Fruit fly (Drosophila melanogaster) whole organism, embryonic: ENCODE data around the gene Grl36a.

Experiments used
- Asciz ChIP-seq: fragments of 200-800 bp; sonication (Bioruptor generic); optimal IDR thresholded peaks from 2 replicates; lab custom pipeline; 2017; ENCODE audit warnings: missing biosample characterization, mild to moderate bottlenecking, missing genetic modification characterization, missing genetic modification reagents
- Awh ChIP-seq: fragments of 200-800 bp; sonication (Bioruptor generic); IDR thresholded peaks from 2 replicates; pipeline ENCODE4, ENCODE4 v1.3.6; 2022; ENCODE audit warnings: missing biosample characterization, missing genetic modification characterization
- C15 ChIP-seq: fragments of 200-800 bp; sonication (Bioruptor generic); IDR thresholded peaks from 3 replicates; pipeline ENCODE4 v1.3.6; 2022; ENCODE audit warnings: missing biosample characterization, missing genetic modification characterization
- CG10209 ChIP-seq: fragments of 200-800 bp; sonication (Bioruptor generic); optimal IDR thresholded peaks from 3 replicates; lab custom pipeline; 2017; ENCODE audit warnings: missing biosample characterization, mild to moderate bottlenecking, missing genetic modification characterization, missing genetic modification reagents
- CG11398 ChIP-seq: fragments of 200-800 bp; sonication (Bioruptor generic); optimal IDR thresholded peaks from 2 replicates; lab custom pipeline; 2016; ENCODE audit warnings: missing biosample characterization, missing genetic modification characterization
- CG12104 ChIP-seq: fragments of 200-800 bp; sonication (Bioruptor generic); optimal IDR thresholded peaks from 3 replicates; lab custom pipeline; 2016; ENCODE audit warnings: missing biosample characterization, missing genetic modification characterization
- CG12659 ChIP-seq: fragments of 200-800 bp; sonication (Bioruptor generic); optimal IDR thresholded peaks from 3 replicates; lab custom pipeline; 2017; ENCODE audit warnings: mild to moderate bottlenecking, missing biosample characterization, missing genetic modification reagents, missing genetic modification characterization
- CG12744 ChIP-seq: fragments of 200-800 bp; sonication (Bioruptor generic); optimal IDR thresholded peaks from 2 replicates; lab custom pipeline; 2016; ENCODE audit warnings: missing biosample characterization, missing genetic modification characterization
- CG14710 ChIP-seq: fragments of 200-800 bp; sonication (Bioruptor generic); optimal IDR thresholded peaks from 3 replicates; lab custom pipeline; 2019; ENCODE audit warnings: missing biosample characterization, mild to moderate bottlenecking, missing genetic modification characterization, moderate library complexity
- CG15269 ChIP-seq: fragments of 200-800 bp; sonication (Bioruptor generic); optimal IDR thresholded peaks from 2 replicates; lab custom pipeline; 2018; ENCODE audit warnings: missing biosample characterization, mild to moderate bottlenecking, missing genetic modification characterization, moderate library complexity
- CG15479 ChIP-seq: fragments of 200-800 bp; sonication (Bioruptor generic); optimal IDR thresholded peaks from 3 replicates; lab custom pipeline; 2019; ENCODE audit warnings: missing biosample characterization, mild to moderate bottlenecking, missing genetic modification characterization, moderate library complexity
- CG31224 ChIP-seq: fragments of 200-800 bp; sonication (Bioruptor generic); IDR thresholded peaks from 2 replicates; pipeline ENCODE4 v1.3.6; 2022; ENCODE audit warnings: missing biosample characterization, missing genetic modification characterization
- CG31365 ChIP-seq: fragments of 200-800 bp; sonication (Bioruptor generic); optimal IDR thresholded peaks from 2 replicates; lab custom pipeline; 2018; ENCODE audit warnings: missing biosample characterization, mild to moderate bottlenecking, missing genetic modification characterization
- CG31388 ChIP-seq: fragments of 200-800 bp; sonication (Bioruptor generic); optimal IDR thresholded peaks from 2 replicates; lab custom pipeline; 2016; ENCODE audit warnings: missing biosample characterization, missing genetic modification characterization
- CG33213 ChIP-seq: fragments of 200-800 bp; sonication (Bioruptor generic); optimal IDR thresholded peaks from 3 replicates; lab custom pipeline; 2016; ENCODE audit warnings: missing biosample characterization, missing genetic modification characterization
- CG34224 ChIP-seq: fragments of 200-800 bp; sonication (Bioruptor generic); IDR thresholded peaks from 3 replicates; pipeline ENCODE4 v1.3.6; 2022; ENCODE audit warnings: missing biosample characterization, missing genetic modification characterization; ENCODE audit not compliant: partially characterized antibody
- CG4854 ChIP-seq: fragments of 200-800 bp; sonication (Bioruptor generic); optimal IDR thresholded peaks from 2 replicates; lab custom pipeline; 2016; ENCODE audit warnings: missing biosample characterization, missing genetic modification characterization, inconsistent platforms
- CG6683 ChIP-seq: fragments of 200-800 bp; sonication (Bioruptor generic); optimal IDR thresholded peaks from 2 replicates; lab custom pipeline; 2017; ENCODE audit warnings: missing biosample characterization, mild to moderate bottlenecking, missing genetic modification characterization, missing genetic modification reagents
- CG6689 ChIP-seq: fragments of 200-800 bp; sonication (Bioruptor generic); IDR thresholded peaks from 2 replicates; pipeline ENCODE4 v1.3.6; 2022; ENCODE audit warnings: missing biosample characterization, missing genetic modification characterization
- CG7556 ChIP-seq: fragments of 200-800 bp; sonication (Bioruptor generic); optimal IDR thresholded peaks from 2 replicates; lab custom pipeline; 2017; ENCODE audit warnings: missing biosample characterization, mild to moderate bottlenecking, missing genetic modification characterization
- CG7745 ChIP-seq: fragments of 200-800 bp; sonication (Bioruptor generic); optimal IDR thresholded peaks from 2 replicates; lab custom pipeline; 2018; ENCODE audit warnings: missing biosample characterization, mild to moderate bottlenecking, missing genetic modification characterization, moderate library complexity
- CG7987 ChIP-seq: fragments of 200-800 bp; sonication (Bioruptor generic); optimal IDR thresholded peaks from 2 replicates; lab custom pipeline; 2018; ENCODE audit warnings: missing biosample characterization, mild to moderate bottlenecking, missing genetic modification characterization, moderate library complexity
- CHES-1-like ChIP-seq: fragments of 200-800 bp; sonication (Bioruptor generic); optimal IDR thresholded peaks from 2 replicates; lab custom pipeline; 2016; ENCODE audit warnings: missing biosample characterization, missing genetic modification characterization
- Chrac-16 ChIP-seq: fragments of 200-800 bp; sonication (Bioruptor generic); optimal IDR thresholded peaks from 3 replicates; lab custom pipeline; 2016; ENCODE audit warnings: missing biosample characterization, missing genetic modification characterization
- D19B ChIP-seq: fragments of 200-800 bp; sonication (Bioruptor generic); optimal IDR thresholded peaks from 2 replicates; lab custom pipeline; 2017; ENCODE audit warnings: missing biosample characterization, mild to moderate bottlenecking, missing genetic modification characterization
- Dfd ChIP-seq, 2 experiments: fragments of >200 bp; optimal IDR thresholded peaks; 2 replicates each; lab custom pipeline; 2017; ENCODE audit warnings: missing biosample characterization in 2 of 2, missing genetic modification characterization in 2 of 2
- Doc3 ChIP-seq: fragments of 200-800 bp; sonication (Bioruptor generic); IDR thresholded peaks from 3 replicates; pipeline ENCODE4 v1.3.6; 2022; ENCODE audit warnings: missing biosample characterization, missing genetic modification characterization; ENCODE audit not compliant: partially characterized antibody
- ERR ChIP-seq: fragments of 200-800 bp; sonication (Bioruptor generic); optimal IDR thresholded peaks from 2 replicates; lab custom pipeline; 2016; ENCODE audit warnings: missing biosample characterization, missing genetic modification characterization
- Elba2 ChIP-seq: fragments of 200-800 bp; sonication (Bioruptor generic); optimal IDR thresholded peaks from 3 replicates; lab custom pipeline; 2016; ENCODE audit warnings: missing biosample characterization, missing genetic modification characterization
- Fer3 ChIP-seq: fragments of 200-800 bp; sonication (Bioruptor generic); optimal IDR thresholded peaks from 2 replicates; lab custom pipeline; 2018; ENCODE audit warnings: missing biosample characterization, mild to moderate bottlenecking, missing genetic modification characterization, moderate library complexity
- Gsc ChIP-seq: fragments of 200-800 bp; sonication (Bioruptor generic); IDR thresholded peaks from 2 replicates; pipeline ENCODE4 v1.3.6; 2022; ENCODE audit warnings: missing biosample characterization, missing genetic modification characterization
- MBD-R2 ChIP-seq: fragments of 200-800 bp; sonication (Bioruptor generic); IDR thresholded peaks from 2 replicates; pipeline ENCODE4 v1.3.6; 2022; ENCODE audit warnings: missing biosample characterization, missing genetic modification characterization
- Mad ChIP-seq: fragments of 200-800 bp; sonication (Bioruptor generic); optimal IDR thresholded peaks from 2 replicates; lab custom pipeline; 2016; ENCODE audit warnings: missing biosample characterization, missing genetic modification characterization
- Oli ChIP-seq: fragments of 200-800 bp; sonication (Bioruptor generic); optimal IDR thresholded peaks from 2 replicates; lab custom pipeline; 2018; ENCODE audit warnings: missing biosample characterization, mild to moderate bottlenecking, missing genetic modification characterization, moderate library complexity
- ara ChIP-seq: fragments of 200-800 bp; sonication (Bioruptor generic); IDR thresholded peaks from 2 replicates; pipeline ENCODE4 v1.3.6; 2022; ENCODE audit warnings: missing biosample characterization, missing genetic modification characterization
- caup ChIP-seq: fragments of 200-800 bp; sonication (Bioruptor generic); optimal IDR thresholded peaks from 3 replicates; lab custom pipeline; 2017; ENCODE audit warnings: missing biosample characterization, mild to moderate bottlenecking, missing genetic modification characterization, moderate library complexity; ENCODE audit not compliant: severe bottlenecking
- fu2 ChIP-seq: fragments of 200-800 bp; sonication (Bioruptor generic); optimal IDR thresholded peaks from 2 replicates; lab custom pipeline; 2016; ENCODE audit warnings: missing biosample characterization, missing genetic modification characterization
- gem ChIP-seq: fragments of 200-800 bp; sonication (Bioruptor generic); optimal IDR thresholded peaks from 2 replicates; lab custom pipeline; 2019; ENCODE audit warnings: missing biosample characterization, mild to moderate bottlenecking, missing genetic modification characterization, moderate library complexity
- gfzf ChIP-seq: fragments of 200-800 bp; sonication (Bioruptor generic); optimal IDR thresholded peaks from 2 replicates; lab custom pipeline; 2016; ENCODE audit warnings: missing biosample characterization, mild to moderate bottlenecking, missing genetic modification characterization, moderate library complexity
- gsb-n ChIP-seq: fragments of 200-800 bp; sonication (Bioruptor generic); optimal IDR thresholded peaks from 3 replicates; lab custom pipeline; 2018; ENCODE audit warnings: missing biosample characterization, mild to moderate bottlenecking, missing genetic modification characterization
- h ChIP-seq: fragments of >200 bp; optimal IDR thresholded peaks from 2 replicates; lab custom pipeline; 2017
- lola ChIP-seq, 3 experiments: fragments of >200 bp in 2 of 3; fragments of 200-800 bp in 1 of 3; sonication (Bioruptor generic) in 1 of 3; optimal IDR thresholded peaks; 2 replicates each; lab custom pipeline; 2017 to 2019; ENCODE audit warnings: missing biosample characterization in 3 of 3, missing genetic modification characterization in 3 of 3, mild to moderate bottlenecking in 1 of 3, moderate library complexity in 1 of 3
- nerfin-1 ChIP-seq: fragments of 200-800 bp; sonication (Bioruptor generic); optimal IDR thresholded peaks from 3 replicates; lab custom pipeline; 2019; ENCODE audit warnings: missing biosample characterization, mild to moderate bottlenecking, missing genetic modification characterization, moderate library complexity
- nmo ChIP-seq: fragments of 200-800 bp; sonication (Bioruptor generic); optimal IDR thresholded peaks from 2 replicates; lab custom pipeline; 2018; ENCODE audit warnings: missing biosample characterization, mild to moderate bottlenecking, missing genetic modification characterization, moderate library complexity
- pum ChIP-seq: fragments of 200-800 bp; sonication (Bioruptor generic); optimal IDR thresholded peaks from 2 replicates; lab custom pipeline; 2016; ENCODE audit warnings: missing biosample characterization, missing genetic modification characterization
- pzg ChIP-seq: fragments of 200-800 bp; sonication (Bioruptor generic); optimal IDR thresholded peaks from 3 replicates; lab custom pipeline; 2018; ENCODE audit warnings: missing biosample characterization, mild to moderate bottlenecking, missing genetic modification characterization, moderate library complexity
- sc ChIP-seq, 3 experiments: fragments of >200 bp in 2 of 3; fragments of 200-800 bp in 1 of 3; sonication (Bioruptor generic) in 1 of 3; optimal IDR thresholded peaks; 2 replicates in 2 of 3; 3 replicates in 1 of 3; lab custom pipeline; 2017; ENCODE audit warnings: mild to moderate bottlenecking in 1 of 3, missing biosample characterization in 1 of 3, missing genetic modification characterization in 1 of 3, missing genetic modification reagents in 1 of 3
- sim ChIP-seq: fragments of 200-800 bp; sonication (Bioruptor generic); IDR thresholded peaks from 2 replicates; pipeline ENCODE4 v1.3.6; 2022; ENCODE audit warnings: missing biosample characterization, missing genetic modification characterization
- slp2 ChIP-seq: fragments of 200-800 bp; sonication (Bioruptor generic); optimal IDR thresholded peaks from 2 replicates; lab custom pipeline; 2016; ENCODE audit warnings: missing biosample characterization, missing genetic modification characterization
- sob ChIP-seq: fragments of 200-800 bp; sonication (Bioruptor generic); IDR thresholded peaks from 2 replicates; pipeline ENCODE4 v1.3.6; 2022; ENCODE audit warnings: missing biosample characterization, missing genetic modification characterization
- yki ChIP-seq: fragments of >200 bp; optimal IDR thresholded peaks from 3 replicates; lab custom pipeline; 2018

The Grl36a gene

dm6 chr2L:17207072-17207471, 25.3 kb downstream of the Grl36a start (continued):
- TF ChIP-seq CG10209 (GFP tag; lab: Kevin White, UChicago): no peak
- TF ChIP-seq ara (GFP tag; lab: Robert Waterston, UW): no peak
- TF ChIP-seq CG12104 (GFP tag; lab: Kevin White, UChicago): no peak
- no peak for TF ChIP-seq pum
- TF ChIP-seq CG12744 (GFP tag; lab: Kevin White, UChicago): no peak
- peak; percentile 61 for TF ChIP-seq gem (tag; lab: Kevin White, UChicago)
- peak; percentile 18 for TF ChIP-seq CG12659 (GFP tag; lab: Kevin White, UChicago)
- TF ChIP-seq CG14710: no peak
- TF ChIP-seq CG7556 (GFP tag; lab: Kevin White, UChicago): peak; percentile 56
- no peak for TF ChIP-seq CG15479 (GFP tag; lab: Kevin White, UChicago)
- TF ChIP-seq Oli: peak; percentile 27
- no peak for TF ChIP-seq Dfd (GFP tag; optimal IDR thresholded peaks at IDR 0.05; lab: Kevin White, UChicago)
- no peak for TF ChIP-seq CG11398 (GFP tag; lab: Kevin White, UChicago)
- no peak for TF ChIP-seq CG6683 (GFP tag; lab: Kevin White, UChicago)
- TF ChIP-seq nmo: peak; percentile 42
- TF ChIP-seq sim (GFP tag; lab: Robert Waterston, UW): no peak
- TF ChIP-seq Mad (GFP tag; lab: Kevin White, UChicago): no peak
- TF ChIP-seq fu2 (GFP tag; lab: Kevin White, UChicago): no peak
- no peak for TF ChIP-seq nerfin-1 (tag; lab: Kevin White, UChicago)
- no peak for TF ChIP-seq CG33213 (GFP tag; lab: Kevin White, UChicago)
- no peak for TF ChIP-seq Awh (GFP tag; lab: Robert Waterston, UW)
- no peak for TF ChIP-seq MBD-R2 (GFP tag; lab: Robert Waterston, UW)
- no peak for TF ChIP-seq CG31365 (tag; lab: Kevin White, UChicago)
- TF ChIP-seq slp2 (GFP tag; lab: Kevin White, UChicago): no peak
- no peak for TF ChIP-seq Asciz (GFP tag; lab: Kevin White, UChicago)
- TF ChIP-seq gfzf (GFP tag; lab: Kevin White, UChicago): no peak
- TF ChIP-seq yki (lab: Kevin White, UChicago): no peak
- TF ChIP-seq sob: no peak
- no peak for TF ChIP-seq lola (GFP tag; optimal IDR thresholded peaks at IDR 0.05; lab: Kevin White, UChicago)
- TF ChIP-seq CG6689 (GFP tag; lab: Robert Waterston, UW): no peak
- TF ChIP-seq CHES-1-like (GFP tag; lab: Kevin White, UChicago): no peak
- no peak for TF ChIP-seq CG34224 (GFP tag; lab: Robert Waterston, UW)
- no peak for TF ChIP-seq Chrac-16 (GFP tag; lab: Kevin White, UChicago)
- TF ChIP-seq Gsc (GFP tag; lab: Robert Waterston, UW): no peak
- no peak for TF ChIP-seq CG31224 (GFP tag; lab: Robert Waterston, UW)
- TF ChIP-seq gsb-n (tag; lab: Kevin White, UChicago): no peak
- TF ChIP-seq CG31388: no peak
- TF ChIP-seq CG7987 (GFP tag; lab: Kevin White, UChicago): no peak
- TF ChIP-seq Fer3 (tag; lab: Kevin White, UChicago): no peak
- TF ChIP-seq sc (optimal IDR thresholded peaks at IDR 0.05; lab: Kevin White, UChicago): no peak
- TF ChIP-seq sc (GFP tag; optimal IDR thresholded peaks at IDR 0.05; lab: Kevin White, UChicago): no peak
- no peak for TF ChIP-seq caup (GFP tag; lab: Kevin White, UChicago)
- no peak for TF ChIP-seq C15 (GFP tag; lab: Robert Waterston, UW)
- no peak for TF ChIP-seq D19B (GFP tag; lab: Kevin White, UChicago)
- no peak for TF ChIP-seq h (lab: Kevin White, UChicago)
- TF ChIP-seq CG7745 (tag; lab: Kevin White, UChicago): no peak
- peak; percentile 45 for TF ChIP-seq CG15269 (tag; lab: Kevin White, UChicago)
- TF ChIP-seq ERR (GFP tag; lab: Kevin White, UChicago): no peak
- no peak for TF ChIP-seq CG4854 (GFP tag; lab: Kevin White, UChicago)
- TF ChIP-seq Elba2 (GFP tag; lab: Kevin White, UChicago): no peak
- no peak for TF ChIP-seq pzg (GFP tag; lab: Kevin White, UChicago)
- TF ChIP-seq Doc3 (GFP tag; lab: Robert Waterston, UW): no peak
